Worm (Caenorhabditis elegans) whole organism, dauer: Measurements from ENCODE around the gene F20B6.6.

Experiments
- unc-62 ChIP-seq: sonication (generic microtip); optimal IDR thresholded peaks from 2 replicates; lab custom pipeline; 2017; ENCODE audit warnings: missing biosample characterization, missing genetic modification reagents, missing genetic modification characterization

F20B6.6 gene

DNA sequence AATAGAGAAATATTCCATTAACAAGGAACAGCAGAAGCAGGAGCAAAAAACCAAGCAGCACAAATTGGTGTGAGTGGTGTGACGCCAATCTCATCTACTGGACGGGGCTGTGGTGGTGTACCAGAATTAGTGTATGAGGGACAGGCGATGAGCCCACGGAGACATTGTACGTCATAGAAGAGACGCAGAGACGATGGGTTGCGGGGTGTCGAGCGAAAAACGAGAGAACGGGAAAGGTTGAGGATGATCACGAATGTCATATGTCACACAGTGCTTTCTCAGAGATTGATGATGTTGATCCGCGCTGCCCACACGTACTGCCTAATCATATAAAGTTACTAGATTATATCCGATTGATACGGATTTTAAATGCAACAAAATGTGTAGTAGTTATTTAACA lies 44.1 kb downstream of the F20B6.6 start:
- no peak for TF ChIP-seq unc-62

DNA sequence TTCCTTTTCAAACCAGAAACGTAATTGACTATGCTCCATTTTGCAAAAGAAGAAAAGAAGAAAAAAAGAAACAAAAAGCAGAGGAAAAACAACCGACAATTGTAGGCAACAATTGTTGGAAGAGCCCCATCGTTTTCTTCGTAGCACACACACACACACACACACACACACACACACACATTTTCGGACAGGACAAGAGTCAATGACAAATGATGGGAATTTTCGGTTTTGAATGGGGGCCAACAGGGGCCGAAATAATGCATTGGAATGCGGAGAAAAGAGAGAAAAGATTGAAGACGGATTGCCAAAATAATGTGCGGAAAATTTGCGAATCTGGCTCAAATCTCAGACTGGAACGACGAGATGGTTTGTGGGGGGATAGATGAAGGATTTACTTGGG lies 47.2 kb downstream of the F20B6.6 start:
- no peak for TF ChIP-seq unc-62

- no peak for TF ChIP-seq unc-62
Observed at ce11 chrX:4153343-4153742, 48.7 kb downstream of the F20B6.6 start, which contains the start of gene nck-1. nck-1 (minus strand) TSS chrX:4153443.
